Fruit fly (Drosophila melanogaster): ENCODE data around the gene btl.

btl gene

dm6 chr3L:14028485-14029384 is 46.8 kb upstream of the btl start, which contains the start of gene Ptip (continued):
- TF ChIP-seq Dref (GFP tag; IDR thresholded peaks at IDR 0.05) = peak; percentile 94
- no peak for TF ChIP-seq CG8944 (GFP tag; optimal IDR thresholded peaks at IDR 0.05)
- TF ChIP-seq CG9876 (GFP tag; optimal IDR thresholded peaks at IDR 0.05) = no peak
- TF ChIP-seq CG13624 (GFP tag; optimal IDR thresholded peaks at IDR 0.05) = peak; percentile 40
- peak; percentile 32; the same call in 1 of the 3 replicates for TF ChIP-seq dysf (GFP tag; IDR thresholded peaks at IDR 0.05)
- TF ChIP-seq CG1233 (GFP tag; optimal IDR thresholded peaks at IDR 0.05) = no peak
- no peak for TF ChIP-seq CG7839 (tag; optimal IDR thresholded peaks at IDR 0.05)
- TF ChIP-seq zf30C (GFP tag; optimal IDR thresholded peaks at IDR 0.05) = no peak
- peak in 1 of 2 experiments; percentile 38 for TF ChIP-seq bsh (GFP tag; optimal IDR thresholded peaks at IDR 0.05)
- no peak for TF ChIP-seq Rx (GFP tag; IDR thresholded peaks at IDR 0.05)
- peak; percentile 91 for TF ChIP-seq phol (tag; optimal IDR thresholded peaks at IDR 0.05)
- peak; percentile 14 for TF ChIP-seq Hsf (GFP tag; optimal IDR thresholded peaks at IDR 0.05)
- TF ChIP-seq Dad (GFP tag; optimal IDR thresholded peaks at IDR 0.05) = no peak
- no peak for TF ChIP-seq toy (GFP tag; IDR thresholded peaks at IDR 0.05)
- no peak for TF ChIP-seq CG7357 (GFP tag; IDR thresholded peaks at IDR 0.05)
- TF ChIP-seq jing (GFP tag; optimal IDR thresholded peaks at IDR 0.05) = no peak
- TF ChIP-seq MBD-R2 (GFP tag; IDR thresholded peaks at IDR 0.05) = peak; percentile 75
- no peak for TF ChIP-seq eyg (GFP tag; optimal IDR thresholded peaks at IDR 0.05)
- TF ChIP-seq CG32532 (GFP tag; IDR thresholded peaks at IDR 0.05) = peak; percentile 73; the same call in 1 of the 2 replicates
- no peak for TF ChIP-seq CG14965 (GFP tag; optimal IDR thresholded peaks at IDR 0.05; ENCODE audit: borderline replicate concordance)
- peak; percentile 45 for TF ChIP-seq CG1529 (GFP tag; optimal IDR thresholded peaks at IDR 0.05)
- TF ChIP-seq NC2α (GFP tag; optimal IDR thresholded peaks at IDR 0.05) = no peak
- TF ChIP-seq corto (GFP tag; optimal IDR thresholded peaks at IDR 0.05) = no peak
- peak; percentile 43; the same call in 1 of the 2 replicates for TF ChIP-seq GATAe (GFP tag; conservative IDR thresholded peaks at IDR 0.05)
- TF ChIP-seq Bgb (GFP tag; IDR thresholded peaks at IDR 0.05; ENCODE audit: partially characterized antibody) = peak; percentile 98
- TF ChIP-seq Jarid2 (GFP tag; optimal IDR thresholded peaks at IDR 0.05) = no peak
- TF ChIP-seq btn (GFP tag; optimal IDR thresholded peaks at IDR 0.05) = no peak
- TF ChIP-seq CG7556 (GFP tag; optimal IDR thresholded peaks at IDR 0.05) = no peak
- TF ChIP-seq ATbp (GFP tag; optimal IDR thresholded peaks at IDR 0.05) = no peak
- TF ChIP-seq zen2 (GFP tag; IDR thresholded peaks at IDR 0.05; ENCODE audit: partially characterized antibody) = peak; percentile 94
- TF ChIP-seq ash1 (GFP tag; optimal IDR thresholded peaks at IDR 0.05) = no peak
- no peak; the same call in 2 of the 3 replicates for TF ChIP-seq CG11695 (GFP tag; IDR thresholded peaks at IDR 0.05)
- no peak for TF ChIP-seq CG6272 (GFP tag; IDR thresholded peaks at IDR 0.05)
- peak; percentile 1 for TF ChIP-seq NK7.1 (GFP tag; optimal IDR thresholded peaks at IDR 0.05)
- no peak for TF ChIP-seq Optix (GFP tag; IDR thresholded peaks at IDR 0.05)
- TF ChIP-seq emc (GFP tag; optimal IDR thresholded peaks at IDR 0.05) = no peak
- peak; percentile 50 for TF ChIP-seq gfzf (GFP tag; optimal IDR thresholded peaks at IDR 0.05)
- TF ChIP-seq org-1 (GFP tag; optimal IDR thresholded peaks at IDR 0.05) = no peak
- TF ChIP-seq H2.0 (GFP tag; IDR thresholded peaks at IDR 0.05) = peak; percentile 39; the same call in 1 of the 2 replicates
- peak; percentile 98 for TF ChIP-seq bbx (GFP tag; IDR thresholded peaks at IDR 0.05; ENCODE audit: partially characterized antibody)
- no peak for TF ChIP-seq CG10979 (tag; optimal IDR thresholded peaks at IDR 0.05)
- 0 out of 3 replicates have a peak, but pooled peaks have one; percentile 43 for TF ChIP-seq C15 (GFP tag; IDR thresholded peaks at IDR 0.05)
- peak; percentile 89 for TF ChIP-seq CG2129 (GFP tag; IDR thresholded peaks at IDR 0.05; ENCODE audit: partially characterized antibody)
- TF ChIP-seq CG18619 (GFP tag; optimal IDR thresholded peaks at IDR 0.05) = peak; percentile 30
- no peak for TF ChIP-seq CG11560 (tag; IDR thresholded peaks at IDR 0.05)
- TF ChIP-seq CG15073 (GFP tag; optimal IDR thresholded peaks at IDR 0.05) = no peak
- TF ChIP-seq pan (optimal IDR thresholded peaks at IDR 0.05) = no peak
- TF ChIP-seq pan (GFP tag; optimal IDR thresholded peaks at IDR 0.05 in 1 of 2, IDR thresholded peaks at IDR 0.05 in 1 of 2) = peak in 1 of 2 experiments; percentile 53
- TF ChIP-seq ato (GFP tag; IDR thresholded peaks at IDR 0.05; ENCODE audit: partially characterized antibody) = peak; percentile 97
